Worm (Caenorhabditis elegans): ENCODE measurements around the gene coq-2.
A peak's percentile ranks its signal among the peaks of the same experiment; 100 is the strongest.

coq-2 gene

DNA sequence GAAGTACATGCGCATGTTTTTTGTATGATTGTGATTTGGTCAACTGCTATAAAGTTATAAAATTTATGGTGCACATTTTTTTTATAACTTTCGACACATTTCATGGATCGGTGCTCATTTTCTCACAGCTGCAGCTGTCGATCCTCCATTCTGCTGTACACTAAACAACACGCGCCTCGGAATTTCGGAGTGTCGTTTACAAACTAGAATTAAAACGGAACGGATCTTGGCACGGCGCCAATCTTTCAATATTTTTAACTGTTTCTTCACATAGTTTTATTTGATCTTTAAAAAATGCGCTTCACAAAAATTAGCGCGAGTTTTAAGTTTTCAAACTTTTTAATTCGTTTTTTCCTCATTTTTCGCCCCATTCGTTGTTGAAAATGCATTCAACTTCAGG is 10.6 kb downstream of the coq-2 start, which contains the start of gene let-711 (continued):
- TF ChIP-seq pag-3 (tag; optimal IDR thresholded peaks at IDR 0.05; ENCODE audit: borderline replicate concordance, insufficient read depth): no peak
- TF ChIP-seq tbx-2 (tag; optimal IDR thresholded peaks at IDR 0.05): no peak
- TF ChIP-seq aha-1 (tag; optimal IDR thresholded peaks at IDR 0.05): no peak
- peak in 2 of 3 experiments; percentile 19 to 36 for TF ChIP-seq dpl-1 (GFP tag; optimal IDR thresholded peaks at IDR 0.05)
- no peak for TF ChIP-seq skn-1 (tag; optimal IDR thresholded peaks at IDR 0.05)
- TF ChIP-seq swsn-7 (tag; optimal IDR thresholded peaks at IDR 0.05): peak; percentile 17
- no peak for TF ChIP-seq mab-9 (GFP tag; IDR thresholded peaks at IDR 0.05)
- no peak for TF ChIP-seq elt-2 (tag; optimal IDR thresholded peaks at IDR 0.05)
- no peak for TF ChIP-seq nhr-85 (tag)
- TF ChIP-seq lir-3 (tag; optimal IDR thresholded peaks at IDR 0.05; ENCODE audit: poor library complexity): no peak
- no peak for TF ChIP-seq ces-1 (GFP tag; optimal IDR thresholded peaks at IDR 0.05)
- no peak for TF ChIP-seq sup-37 (GFP tag; optimal IDR thresholded peaks at IDR 0.05)
- no peak for TF ChIP-seq F16B12.6 (tag; optimal IDR thresholded peaks at IDR 0.05)
- TF ChIP-seq grh-1 (GFP tag; IDR thresholded peaks at IDR 0.05): no peak
- TF ChIP-seq aly-2 (tag; optimal IDR thresholded peaks at IDR 0.05): no peak
- TF ChIP-seq efl-3 (GFP tag; optimal IDR thresholded peaks at IDR 0.05): no peak
- no peak for TF ChIP-seq isw-1 (GFP tag; IDR thresholded peaks at IDR 0.05)
- no peak for TF ChIP-seq nhr-237 (tag; optimal IDR thresholded peaks at IDR 0.05)
- TF ChIP-seq nhr-84 (tag; optimal IDR thresholded peaks at IDR 0.05): no peak
- TF ChIP-seq sptf-1 (tag; optimal IDR thresholded peaks at IDR 0.05): no peak
- TF ChIP-seq unc-30 (tag; optimal IDR thresholded peaks at IDR 0.05): no peak
- TF ChIP-seq ceh-88 (GFP tag; IDR thresholded peaks at IDR 0.05): no peak
- TF ChIP-seq fos-1 (tag; optimal IDR thresholded peaks at IDR 0.05): no peak
- peak; percentile 41 for TF ChIP-seq nhr-71 (tag; optimal IDR thresholded peaks at IDR 0.05)
- TF ChIP-seq C04F5.9 (tag; optimal IDR thresholded peaks at IDR 0.05): no peak
- no peak for TF ChIP-seq hlh-4 (tag; optimal IDR thresholded peaks at IDR 0.05)
- no peak for TF ChIP-seq egl-27 (tag; optimal IDR thresholded peaks at IDR 0.05)
- no peak for TF ChIP-seq pqm-1 (tag; optimal IDR thresholded peaks at IDR 0.05)
- TF ChIP-seq nhr-12 (tag; optimal IDR thresholded peaks at IDR 0.05): no peak
- TF ChIP-seq fkh-8 (tag; optimal IDR thresholded peaks at IDR 0.05): no peak
- TF ChIP-seq C34B4.2 (tag; optimal IDR thresholded peaks at IDR 0.05): no peak

DNA sequence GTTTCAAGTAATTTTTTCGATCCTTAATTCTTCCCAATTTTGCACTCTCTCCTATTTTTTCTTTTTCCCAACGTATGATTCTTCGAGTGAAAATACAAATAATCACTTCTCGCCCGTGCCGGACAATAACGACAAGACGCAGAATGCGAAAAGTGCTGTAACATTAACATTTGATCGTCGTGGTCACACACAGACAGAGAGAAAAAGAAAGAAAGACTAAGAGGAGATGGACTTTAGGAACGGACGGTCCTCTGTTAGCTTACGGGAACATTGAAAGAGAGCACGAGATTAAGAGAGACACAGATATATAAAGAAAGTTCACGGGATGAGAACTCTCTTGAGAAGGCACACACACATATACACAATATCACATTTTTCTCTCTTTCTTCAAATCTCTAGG is 12.1 kb downstream of the coq-2 start:
- TF ChIP-seq fkh-10 (GFP tag; optimal IDR thresholded peaks at IDR 0.05) (no peak), egl-27 (tag; optimal IDR thresholded peaks at IDR 0.05) (no peak), pqm-1 (tag; optimal IDR thresholded peaks at IDR 0.05) (no peak), sptf-1 (tag; optimal IDR thresholded peaks at IDR 0.05) (no peak), nhr-237 (tag; optimal IDR thresholded peaks at IDR 0.05) (no peak), nhr-85 (tag) (no peak), tbx-2 (tag; optimal IDR thresholded peaks at IDR 0.05) (no peak), nhr-12 (tag; optimal IDR thresholded peaks at IDR 0.05) (no peak), blmp-1 (tag; optimal IDR thresholded peaks at IDR 0.05) (peak; percentile 52), nhr-90 (tag; optimal IDR thresholded peaks at IDR 0.05; ENCODE audit: poor library complexity) (no peak), alr-1 (tag; optimal IDR thresholded peaks at IDR 0.05; ENCODE audit: borderline replicate concordance) (no peak), lin-35 (GFP tag; optimal IDR thresholded peaks at IDR 0.05) (peak in 1 of 2 experiments; percentile 15), unc-62 (GFP tag; optimal IDR thresholded peaks at IDR 0.05) (no peak), mep-1 (tag; optimal IDR thresholded peaks at IDR 0.05) (peak; percentile 21), lsy-2 (tag; optimal IDR thresholded peaks at IDR 0.05) (peak in 1 of 2 experiments; percentile 3), fos-1 (tag; optimal IDR thresholded peaks at IDR 0.05) (no peak), lin-14 (GFP tag; optimal IDR thresholded peaks at IDR 0.05) (peak; percentile 44), sup-37 (GFP tag; optimal IDR thresholded peaks at IDR 0.05) (no peak)

DNA sequence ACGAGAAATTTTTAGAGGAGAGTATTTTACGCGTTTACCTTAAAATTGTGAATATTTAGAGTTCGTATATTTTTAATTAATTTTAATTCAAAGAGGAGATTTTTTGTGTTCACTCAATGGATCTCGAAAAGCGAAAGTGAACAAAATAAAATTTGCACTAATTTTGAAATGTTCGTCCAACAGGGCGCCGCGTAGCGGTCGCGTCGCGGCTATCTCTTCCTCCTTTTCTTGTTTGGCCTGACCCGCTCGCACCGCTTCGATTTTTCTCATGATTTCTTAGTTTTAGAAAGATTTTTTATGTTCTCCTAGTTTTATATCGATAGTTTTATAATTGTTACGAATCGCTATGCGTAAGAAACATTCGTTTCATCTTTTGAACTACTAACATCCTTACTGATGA is 15.7 kb downstream of the coq-2 start:
- TF ChIP-seq ceh-88 (GFP tag; IDR thresholded peaks at IDR 0.05) (no peak), nhr-20 (tag; optimal IDR thresholded peaks at IDR 0.05) (no peak), jun-1 (tag; optimal IDR thresholded peaks at IDR 0.05) (no peak), lin-15B (tag; optimal IDR thresholded peaks at IDR 0.05) (peak; percentile 1), lin-14 (GFP tag; optimal IDR thresholded peaks at IDR 0.05) (peak; percentile 54), nhr-47 (tag; optimal IDR thresholded peaks at IDR 0.05) (no peak), aha-1 (tag; optimal IDR thresholded peaks at IDR 0.05) (no peak), hlh-4 (tag; optimal IDR thresholded peaks at IDR 0.05) (no peak), nhr-11 (tag; optimal IDR thresholded peaks at IDR 0.05) (no peak), lsy-2 (tag; optimal IDR thresholded peaks at IDR 0.05) (peak in 1 of 2 experiments; percentile 43), blmp-1 (tag; optimal IDR thresholded peaks at IDR 0.05) (peak; percentile 90), elt-3 (tag; optimal IDR thresholded peaks at IDR 0.05) (no peak), skn-1 (tag; optimal IDR thresholded peaks at IDR 0.05) (no peak), lin-35 (GFP tag; optimal IDR thresholded peaks at IDR 0.05) (peak in 1 of 2 experiments; percentile 35), C34B4.2 (tag; optimal IDR thresholded peaks at IDR 0.05) (no peak), lin-39 (tag; optimal IDR thresholded peaks at IDR 0.05) (no peak), dpl-1 (GFP tag; optimal IDR thresholded peaks at IDR 0.05) (peak in 1 of 3 experiments; percentile 37), unc-86 (tag; optimal IDR thresholded peaks at IDR 0.05) (no peak), fkh-10 (GFP tag; optimal IDR thresholded peaks at IDR 0.05) (no peak), lin-13 (GFP tag; optimal IDR thresholded peaks at IDR 0.05) (no peak)

Measured in whole organism, L1 larva.